Worm (Caenorhabditis elegans): ENCODE data around the gene F44G4.6.

The F44G4.6 gene

DNA sequence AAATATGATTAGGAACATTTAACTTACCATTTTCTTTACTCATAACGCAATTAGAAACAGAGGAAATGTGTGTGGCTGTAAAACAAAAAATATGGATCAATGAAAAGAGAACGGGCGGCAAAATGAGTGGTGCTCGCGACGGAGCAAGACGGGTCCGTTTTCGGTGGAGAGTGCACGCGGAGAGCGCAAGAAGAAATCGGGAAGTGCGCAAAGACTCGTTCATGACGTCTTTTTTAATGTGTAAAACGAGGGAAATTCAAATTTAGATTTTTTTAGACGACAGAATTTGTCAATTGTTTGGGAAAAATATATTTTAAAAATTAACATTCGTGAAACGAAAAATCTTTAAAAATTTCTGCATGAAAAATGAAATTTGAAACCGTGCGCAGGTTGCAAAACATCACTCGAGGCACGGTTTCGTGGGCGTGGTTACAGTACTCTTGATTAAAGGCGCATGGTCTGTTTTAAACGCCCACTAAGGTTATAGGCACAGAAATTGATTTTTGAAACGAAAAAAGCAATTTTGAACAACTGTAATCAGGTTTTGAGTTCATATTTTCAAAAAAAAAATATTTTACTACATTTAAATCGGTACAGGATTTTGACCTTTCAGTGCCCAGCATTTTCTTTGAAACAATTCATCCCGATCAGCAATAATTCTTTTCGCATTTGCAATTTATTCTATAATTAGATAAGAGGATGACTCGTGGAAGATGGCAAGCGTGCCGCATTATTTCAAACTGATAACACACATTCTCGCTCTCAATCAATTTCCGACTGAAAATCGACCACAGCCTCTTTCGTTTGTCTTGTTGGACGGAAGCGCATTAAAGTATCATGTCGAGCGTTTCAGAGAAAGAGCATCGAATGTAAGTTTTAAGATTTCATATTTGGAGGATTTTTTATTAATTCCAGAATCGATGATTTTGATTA, 32.1 kb downstream of the F44G4.6 start, which contains the start of the genes szy-20 and C18E9.5 (continued):
- TF ChIP-seq F44E2.7 (GFP tag; IDR thresholded peaks at IDR 0.05) (no peak), set-16 (GFP tag; IDR thresholded peaks at IDR 0.05) (peak; percentile 40; the same call in 1 of the 2 replicates), dmd-6 (GFP tag; IDR thresholded peaks at IDR 0.05) (peak; percentile 65), skn-1 (tag; optimal IDR thresholded peaks at IDR 0.05) (no peak), hlh-11 (tag; optimal IDR thresholded peaks at IDR 0.05) (peak; percentile 48), R02D3.7 (tag; optimal IDR thresholded peaks at IDR 0.05) (no peak), mxl-3 (GFP tag; optimal IDR thresholded peaks at IDR 0.05) (no peak), ztf-11 (tag; optimal IDR thresholded peaks at IDR 0.05) (no peak), ceh-44 (GFP tag; IDR thresholded peaks at IDR 0.05) (no peak), zip-11 (GFP tag; IDR thresholded peaks at IDR 0.05) (no peak), saeg-2 (GFP tag; IDR thresholded peaks at IDR 0.05) (0 out of 2 replicates have a peak, but pooled peaks have one; percentile 34), nhr-77 (tag; optimal IDR thresholded peaks at IDR 0.05) (peak; percentile 43), dmd-8 (GFP tag; IDR thresholded peaks at IDR 0.05) (no peak), Y105C5A.15 (GFP tag; IDR thresholded peaks at IDR 0.05) (no peak), nhr-28 (tag; optimal IDR thresholded peaks at IDR 0.05) (peak; percentile 20), ces-1 (GFP tag; optimal IDR thresholded peaks at IDR 0.05) (no peak), hlh-30 (tag; optimal IDR thresholded peaks at IDR 0.05; ENCODE audit: insufficient read depth) (peak; percentile 75), arid-1 (GFP tag; conservative IDR thresholded peaks at IDR 0.05) (peak; percentile 56; the same call in 1 of the 2 replicates), tag-97 (GFP tag; IDR thresholded peaks at IDR 0.05) (no peak), Y48G9A.11 (GFP tag; IDR thresholded peaks at IDR 0.05) (no peak), madf-9 (GFP tag; conservative IDR thresholded peaks at IDR 0.05) (0 out of 2 replicates have a peak, but pooled peaks have one; percentile 14), dmd-9 (GFP tag; IDR thresholded peaks at IDR 0.05) (no peak), ama-1 (optimal IDR thresholded peaks at IDR 0.05) (no peak), ZK337.2 (GFP tag; IDR thresholded peaks at IDR 0.05) (no peak), unc-130 (GFP tag; optimal IDR thresholded peaks at IDR 0.05) (peak; percentile 55), snpc-4 (tag; optimal IDR thresholded peaks at IDR 0.05) (no peak), spr-1 (tag; optimal IDR thresholded peaks at IDR 0.05) (no peak), unc-62 (GFP tag; optimal IDR thresholded peaks at IDR 0.05 in 1 of 2) (peak in 1 of 2 experiments; percentile 68), unc-62 (tag; optimal IDR thresholded peaks at IDR 0.05) (no peak), unc-39 (tag; optimal IDR thresholded peaks at IDR 0.05) (no peak), nhr-48 (tag; optimal IDR thresholded peaks at IDR 0.05) (peak; percentile 14), F10B5.3 (tag; optimal IDR thresholded peaks at IDR 0.05) (no peak), nhr-41 (GFP tag; IDR thresholded peaks at IDR 0.05) (no peak), ZK546.5 (tag; optimal IDR thresholded peaks at IDR 0.05) (no peak), lin-13 (GFP tag; optimal IDR thresholded peaks at IDR 0.05) (no peak), egl-27 (tag; optimal IDR thresholded peaks at IDR 0.05) (no peak), dpl-1 (GFP tag; optimal IDR thresholded peaks at IDR 0.05) (peak; percentile 96), nhr-11 (tag; optimal IDR thresholded peaks at IDR 0.05) (peak; percentile 41), daf-12 (tag; optimal IDR thresholded peaks at IDR 0.05) (no peak), php-3 (GFP tag; IDR thresholded peaks at IDR 0.05) (no peak), mep-1 (tag; optimal IDR thresholded peaks at IDR 0.05) (peak; percentile 82), ceh-62 (tag; optimal IDR thresholded peaks at IDR 0.05) (no peak), lin-15B (tag; optimal IDR thresholded peaks at IDR 0.05) (no peak), nhr-25 (tag; optimal IDR thresholded peaks at IDR 0.05; ENCODE audit: borderline replicate concordance, insufficient read depth) (no peak), spr-3 (GFP tag; optimal IDR thresholded peaks at IDR 0.05) (no peak), mes-2 (tag; optimal IDR thresholded peaks at IDR 0.05; ENCODE audit: poor library complexity, severe bottlenecking) (peak; percentile 75), rbr-2 (tag; optimal IDR thresholded peaks at IDR 0.05) (peak; percentile 84), nhr-10 (tag; optimal IDR thresholded peaks at IDR 0.05) (no peak), nhr-76 (tag; optimal IDR thresholded peaks at IDR 0.05) (no peak), ceh-32 (tag; optimal IDR thresholded peaks at IDR 0.05; ENCODE audit: poor library complexity) (no peak)
